Fruit fly (Drosophila melanogaster) whole organism, pupa: ENCODE measurements around the gene Phlpp.

Source experiments
- CG10348 ChIP-seq: fragments of 200-800 bp; sonication (Bioruptor generic); IDR thresholded peaks from 2 replicates; pipeline ENCODE4 v1.3.6; 2022; ENCODE audit warnings: missing biosample characterization, missing genetic modification characterization
- CG12605 ChIP-seq: fragments of 200-800 bp; sonication (Bioruptor generic); IDR thresholded peaks from 2 replicates; pipeline ENCODE4 v1.3.6; 2022; ENCODE audit warnings: missing biosample characterization, missing genetic modification characterization
- CG13204 ChIP-seq: fragments of 200-800 bp; sonication (Bioruptor generic); optimal IDR thresholded peaks from 2 replicates; lab custom pipeline; 2018; ENCODE audit warnings: missing biosample characterization, mild to moderate bottlenecking, missing genetic modification characterization, moderate library complexity
- CG14655 ChIP-seq: fragments of 200-800 bp; sonication (Bioruptor generic); optimal IDR thresholded peaks from 3 replicates; lab custom pipeline; 2017; ENCODE audit warnings: mild to moderate bottlenecking, missing biosample characterization, missing genetic modification reagents, missing genetic modification characterization
- CG15710 ChIP-seq: fragments of 200-800 bp; sonication (Bioruptor generic); optimal IDR thresholded peaks from 2 replicates; lab custom pipeline; 2018; ENCODE audit warnings: missing biosample characterization, mild to moderate bottlenecking, missing genetic modification characterization, moderate library complexity
- CG17806 ChIP-seq: fragments of 200-800 bp; sonication (Bioruptor generic); optimal IDR thresholded peaks from 2 replicates; lab custom pipeline; 2018; ENCODE audit warnings: missing biosample characterization, mild to moderate bottlenecking, missing genetic modification characterization, moderate library complexity
- CG32121 ChIP-seq: fragments of 200-800 bp; sonication (Bioruptor generic); IDR thresholded peaks from 2 replicates; pipeline ENCODE4 v1.3.6; 2022; ENCODE audit warnings: missing biosample characterization, missing genetic modification characterization
- CG34367 ChIP-seq: fragments of 200-800 bp; sonication (Bioruptor generic); optimal IDR thresholded peaks from 2 replicates; lab custom pipeline; 2018; ENCODE audit warnings: missing biosample characterization, mild to moderate bottlenecking, missing genetic modification characterization
- CG4496 ChIP-seq: fragments of 200-800 bp; sonication (Bioruptor generic); IDR thresholded peaks from 3 replicates; pipeline ENCODE4 v1.3.6; 2022; ENCODE audit warnings: missing biosample characterization, missing genetic modification characterization
- CG8159 ChIP-seq: fragments of 200-800 bp; sonication (Bioruptor generic); optimal IDR thresholded peaks from 3 replicates; lab custom pipeline; 2018; ENCODE audit warnings: missing biosample characterization, mild to moderate bottlenecking, missing genetic modification characterization, moderate library complexity
- CG8301 ChIP-seq: fragments of 200-800 bp; sonication (Bioruptor generic); optimal IDR thresholded peaks from 2 replicates; lab custom pipeline; 2018; ENCODE audit warnings: missing biosample characterization, mild to moderate bottlenecking, missing genetic modification characterization
- CG9948 ChIP-seq: fragments of 200-800 bp; sonication (Bioruptor generic); optimal IDR thresholded peaks from 2 replicates; lab custom pipeline; 2018; ENCODE audit warnings: missing biosample characterization, mild to moderate bottlenecking, missing genetic modification characterization, moderate library complexity
- D1 ChIP-seq: fragments of 200-800 bp; sonication (Bioruptor generic); optimal IDR thresholded peaks from 2 replicates; lab custom pipeline; 2018; ENCODE audit warnings: missing biosample characterization, mild to moderate bottlenecking, missing genetic modification characterization, moderate library complexity
- EcR ChIP-seq: fragments of 200-800 bp; sonication (Bioruptor generic); optimal IDR thresholded peaks from 3 replicates; lab custom pipeline; 2019; ENCODE audit warnings: missing biosample characterization, missing genetic modification characterization, mild to moderate bottlenecking, moderate library complexity, missing genetic modification reagents
- Ets98B ChIP-seq: fragments of 200-800 bp; sonication (Bioruptor generic); IDR thresholded peaks from 2 replicates; pipeline ENCODE4 v1.3.6; 2022; ENCODE audit warnings: missing biosample characterization, missing genetic modification characterization
- Pif1A ChIP-seq: fragments of 200-800 bp; sonication (Bioruptor generic); optimal IDR thresholded peaks from 3 replicates; lab custom pipeline; 2016; ENCODE audit warnings: missing biosample characterization, missing genetic modification characterization
- Pif1B ChIP-seq: fragments of 200-800 bp; sonication (Bioruptor generic); optimal IDR thresholded peaks from 3 replicates; lab custom pipeline; 2016; ENCODE audit warnings: missing biosample characterization, missing genetic modification characterization
- Snoo ChIP-seq: fragments of 200-800 bp; sonication (Bioruptor generic); optimal IDR thresholded peaks from 3 replicates; lab custom pipeline; 2017; ENCODE audit warnings: missing biosample characterization, mild to moderate bottlenecking, missing genetic modification characterization, inconsistent platforms
- fd96Ca ChIP-seq: fragments of 200-800 bp; sonication (Bioruptor generic); IDR thresholded peaks from 3 replicates; pipeline ENCODE4 v1.3.6; 2022; ENCODE audit warnings: missing biosample characterization, missing genetic modification characterization
- gl ChIP-seq: fragments of 200-800 bp; sonication (Bioruptor generic); optimal IDR thresholded peaks from 2 replicates; lab custom pipeline; 2018; ENCODE audit warnings: missing biosample characterization, mild to moderate bottlenecking, missing genetic modification characterization
- rn ChIP-seq: fragments of 200-800 bp; sonication (Bioruptor generic); IDR thresholded peaks from 2 replicates; pipeline ENCODE4 v1.3.6; 2022; ENCODE audit warnings: missing biosample characterization, missing genetic modification characterization

The Phlpp gene

DNA sequence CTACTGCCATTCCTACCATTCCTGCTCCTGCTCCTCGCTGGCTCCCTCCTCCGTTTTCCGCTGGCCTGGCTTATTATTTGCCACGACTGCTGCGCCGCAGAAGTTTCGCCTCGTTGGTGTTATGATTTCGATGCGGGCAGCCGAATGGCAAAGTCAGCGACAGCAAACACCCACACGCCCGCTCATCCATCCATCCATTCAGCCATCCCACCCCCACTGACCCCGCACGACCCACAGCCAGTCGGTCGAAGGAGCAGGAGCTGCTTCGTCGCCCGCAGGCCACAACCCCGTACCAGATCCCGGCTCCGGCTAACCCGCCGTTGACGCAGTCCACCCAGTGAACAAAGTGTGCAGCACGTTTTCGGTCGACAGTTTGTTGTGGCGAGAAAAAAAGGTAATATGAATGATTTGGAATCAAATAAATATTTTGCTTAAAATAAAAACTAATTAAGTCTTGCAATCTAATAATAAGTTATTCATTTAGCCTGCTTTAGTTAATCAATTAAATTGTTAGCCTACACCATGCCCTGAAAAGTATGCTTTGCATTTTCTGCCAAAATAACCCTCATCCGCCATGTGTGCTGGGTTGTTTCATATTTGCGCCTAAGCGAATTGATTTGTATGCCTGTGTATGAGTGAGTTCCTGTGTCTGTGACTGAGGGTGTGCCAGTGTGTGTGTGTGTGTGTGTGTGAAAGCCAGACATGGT is 32.3 kb upstream of the Phlpp start:
- TF ChIP-seq rn (GFP tag; lab: Robert Waterston, UW), result no peak
- peak; percentile 79 for TF ChIP-seq CG15710 (tag; lab: Kevin White, UChicago)
- TF ChIP-seq Snoo (tag; lab: Kevin White, UChicago), result peak; percentile 56
- peak; percentile 66 for TF ChIP-seq CG17806 (tag; lab: Kevin White, UChicago)
- TF ChIP-seq gl (tag; lab: Kevin White, UChicago), result peak; percentile 46
- peak; percentile 69 for TF ChIP-seq CG14655
- TF ChIP-seq CG8159 (tag; lab: Kevin White, UChicago), result peak; percentile 84
- no peak for TF ChIP-seq CG32121
- TF ChIP-seq D1, result no peak
- peak; percentile 59 for TF ChIP-seq CG34367 (tag; lab: Kevin White, UChicago)
- peak; percentile 15 for TF ChIP-seq Pif1B (GFP tag; lab: Kevin White, UChicago)
- TF ChIP-seq CG9948 (tag; lab: Kevin White, UChicago), result peak; percentile 65
- TF ChIP-seq CG8301 (tag; lab: Kevin White, UChicago), result peak; percentile 55
- no peak for TF ChIP-seq fd96Ca (GFP tag; lab: Robert Waterston, UW)
- peak; percentile 37 for TF ChIP-seq CG13204
- peak; percentile 52 for TF ChIP-seq Pif1A

DNA sequence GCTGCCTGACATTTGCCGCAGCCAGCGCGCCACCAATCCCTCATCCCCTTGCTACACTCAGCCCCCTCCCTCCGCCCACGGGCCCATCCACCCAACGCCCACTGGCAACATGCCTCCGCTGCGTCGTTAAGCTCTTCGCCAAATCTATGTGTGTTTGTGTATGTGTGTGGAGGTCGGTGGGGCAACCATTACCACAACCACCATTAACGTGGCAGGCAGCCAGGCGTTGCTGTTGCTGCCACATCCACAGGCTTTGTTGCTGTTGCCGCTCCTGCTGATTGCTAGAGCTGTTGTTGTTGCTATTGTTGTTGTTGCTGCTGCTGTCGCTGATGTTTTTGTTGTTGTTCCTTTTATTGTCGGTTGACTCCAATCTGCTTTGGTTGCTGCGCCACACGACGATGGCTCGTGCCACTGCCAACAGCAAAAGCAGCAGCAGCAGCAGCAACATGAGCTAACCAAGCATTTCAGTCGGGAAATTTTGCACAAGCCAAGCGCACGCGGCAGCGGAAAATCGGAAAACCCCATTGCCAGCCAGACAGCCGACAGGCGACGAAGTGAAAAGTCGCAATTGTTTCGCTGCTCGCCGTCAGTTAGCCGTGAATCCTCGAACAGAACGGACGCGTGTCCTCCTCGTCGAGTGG is 31.6 kb upstream of the Phlpp start, which contains the start of gene Sidpn:
Sidpn (plus strand) TSS at position 465 of the 641 bp plus-strand sequence.
- TF ChIP-seq gl (tag; lab: Kevin White, UChicago) (no peak), CG4496 (GFP tag; lab: Robert Waterston, UW) (no peak), CG13204 (peak; percentile 78), Ets98B (GFP tag; lab: Robert Waterston, UW) (no peak)
- TF ChIP-seq, all 21 proteins: peak for 1

DNA sequence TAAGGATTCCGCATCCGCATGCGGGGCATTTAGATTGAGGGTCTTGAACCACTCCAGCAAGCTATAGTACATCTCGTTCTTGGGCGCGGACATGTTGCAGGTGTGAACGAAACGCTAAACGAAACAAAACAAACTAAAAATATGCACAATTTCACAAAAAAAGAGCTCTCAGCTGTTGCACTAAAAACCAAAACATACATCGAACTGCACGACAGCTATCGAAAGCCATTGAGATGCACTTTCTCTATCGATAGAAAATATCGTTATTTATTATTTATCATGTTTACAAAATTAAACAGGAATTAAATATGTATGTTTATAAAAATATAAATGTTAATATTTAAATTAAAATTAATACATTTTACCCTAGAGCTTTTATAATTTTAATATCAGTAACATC is 25.6 kb upstream of the Phlpp start, which contains the start of gene hook:
hook (minus strand) TSS at position 211 of the 400 bp plus-strand sequence.
- TF ChIP-seq rn (GFP tag; lab: Robert Waterston, UW), result no peak
- no peak for TF ChIP-seq CG4496 (GFP tag; lab: Robert Waterston, UW)
- no peak for TF ChIP-seq gl (tag; lab: Kevin White, UChicago)
- TF ChIP-seq Ets98B (GFP tag; lab: Robert Waterston, UW), result no peak
- no peak for TF ChIP-seq CG15710 (tag; lab: Kevin White, UChicago)
- TF ChIP-seq CG8159 (tag; lab: Kevin White, UChicago), result no peak
- no peak for TF ChIP-seq CG9948 (tag; lab: Kevin White, UChicago)
- no peak for TF ChIP-seq D1
- TF ChIP-seq CG34367 (tag; lab: Kevin White, UChicago), result no peak
- TF ChIP-seq CG12605 (GFP tag; lab: Robert Waterston, UW), result no peak
- no peak for TF ChIP-seq EcR (GFP tag; lab: Kevin White, UChicago)
- TF ChIP-seq CG10348 (GFP tag; lab: Robert Waterston, UW), result no peak
- no peak for TF ChIP-seq Snoo (tag; lab: Kevin White, UChicago)
- no peak for TF ChIP-seq Pif1A
- TF ChIP-seq CG32121, result no peak
- TF ChIP-seq CG14655, result no peak
- no peak for TF ChIP-seq CG8301 (tag; lab: Kevin White, UChicago)
- TF ChIP-seq CG17806 (tag; lab: Kevin White, UChicago), result no peak

DNA sequence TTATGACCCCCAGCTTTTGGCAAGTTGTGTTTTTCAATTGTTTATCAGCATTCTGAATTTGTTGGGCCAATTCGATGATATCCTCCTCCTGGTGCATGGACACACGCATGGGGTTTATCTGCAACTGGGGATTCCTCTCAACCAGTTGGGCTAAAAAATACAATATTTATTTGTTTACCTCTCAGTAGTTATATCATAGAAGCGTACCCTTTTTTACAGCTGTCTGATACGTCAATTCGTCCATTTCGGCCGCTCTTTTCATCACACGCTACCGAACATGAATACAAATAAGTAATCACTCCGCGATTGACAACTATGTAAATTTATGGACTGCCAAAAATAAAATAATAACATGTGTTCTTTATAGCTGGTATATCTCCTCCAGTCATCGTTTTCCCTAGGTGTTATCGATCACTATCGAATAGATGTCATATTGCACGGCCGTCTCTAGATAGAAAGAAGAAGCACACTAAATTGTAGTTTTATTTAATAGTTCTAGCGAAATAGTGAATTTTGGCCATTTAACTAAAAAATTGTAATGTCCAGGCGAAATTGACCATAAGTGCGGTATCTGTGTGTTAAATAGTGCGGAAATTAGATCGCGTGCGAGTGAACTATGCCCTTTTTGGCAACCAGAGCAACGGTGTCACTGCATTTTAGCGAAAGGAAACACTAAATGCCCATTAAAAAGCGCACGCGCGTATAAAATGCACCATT is 24.6 kb upstream of the Phlpp start, which contains the start of the genes mib2 and CG31800:
mib2 (plus strand) TSS at position 232 of the 717 bp plus-strand sequence.
CG31800 (minus strand) TSS at position 364 of the 717 bp plus-strand sequence.
- no peak for TF ChIP-seq fd96Ca (GFP tag; lab: Robert Waterston, UW)
- TF ChIP-seq rn (GFP tag; lab: Robert Waterston, UW), result no peak
- no peak for TF ChIP-seq CG13204
- no peak for TF ChIP-seq CG8301 (tag; lab: Kevin White, UChicago)
- TF ChIP-seq CG34367 (tag; lab: Kevin White, UChicago), result no peak

DNA sequence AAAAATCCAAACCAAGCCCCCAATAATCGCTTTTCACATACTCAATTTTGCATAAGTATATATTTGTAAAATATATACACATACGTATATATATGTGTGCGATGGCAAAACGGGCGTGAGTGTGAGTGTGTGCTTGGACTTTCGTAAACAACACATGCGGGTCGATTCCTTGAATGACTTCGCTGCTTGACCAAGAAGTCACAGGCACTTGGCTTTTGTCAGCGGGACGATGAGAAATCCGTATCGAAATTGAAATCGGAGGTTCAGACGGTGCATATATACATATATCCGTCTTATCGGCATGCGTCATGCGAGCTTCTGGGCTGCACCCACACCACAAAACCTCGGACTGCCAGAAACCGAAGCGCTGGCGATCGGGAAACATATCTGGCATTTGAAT is 23.9 kb upstream of the Phlpp start:
- TF ChIP-seq fd96Ca (GFP tag; lab: Robert Waterston, UW) (no peak), Pif1B (GFP tag; lab: Kevin White, UChicago) (peak; percentile 15)

DNA sequence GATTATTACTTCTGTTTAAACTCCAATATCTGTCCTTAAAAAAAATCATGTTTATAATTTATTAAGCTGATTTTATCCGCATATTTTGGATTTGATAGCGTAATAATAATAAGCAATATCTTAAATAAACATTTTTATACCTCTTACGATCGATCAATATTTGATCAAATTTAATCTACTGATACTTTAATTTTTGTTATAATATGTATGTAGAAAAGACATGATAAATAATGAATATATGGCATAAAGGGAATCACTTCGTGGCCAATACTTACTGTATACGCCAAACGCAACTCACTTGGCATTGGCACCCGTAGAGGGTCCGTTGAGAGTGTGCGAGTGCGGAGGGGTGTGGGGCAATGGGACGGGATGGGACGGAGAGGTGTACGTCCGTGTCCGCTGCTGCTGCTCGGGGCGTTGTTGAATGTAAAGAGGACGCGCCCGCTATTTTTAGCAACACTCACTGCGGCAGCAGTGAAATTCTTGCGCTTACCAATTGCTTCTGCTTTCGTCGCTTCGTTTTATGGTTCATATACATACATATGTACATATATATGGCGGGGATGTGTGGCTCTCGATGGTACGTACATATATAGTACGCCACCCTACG is 22.7 kb upstream of the Phlpp start:
- TF ChIP-seq CG12605 (GFP tag; lab: Robert Waterston, UW) (no peak), Snoo (tag; lab: Kevin White, UChicago) (no peak), CG9948 (tag; lab: Kevin White, UChicago) (peak; percentile 18), CG15710 (tag; lab: Kevin White, UChicago) (no peak), Ets98B (GFP tag; lab: Robert Waterston, UW) (peak; percentile 20; the same call in 1 of the 2 replicates), CG8159 (tag; lab: Kevin White, UChicago) (no peak), D1 (no peak), CG14655 (no peak), rn (GFP tag; lab: Robert Waterston, UW) (no peak), gl (tag; lab: Kevin White, UChicago) (no peak), CG13204 (peak; percentile 86), CG17806 (tag; lab: Kevin White, UChicago) (no peak), CG8301 (tag; lab: Kevin White, UChicago) (peak; percentile 27), CG34367 (tag; lab: Kevin White, UChicago) (no peak), Pif1B (GFP tag; lab: Kevin White, UChicago) (no peak), Pif1A (no peak), fd96Ca (GFP tag; lab: Robert Waterston, UW) (no peak), CG32121 (peak; percentile 47; the same call in 1 of the 2 replicates), CG10348 (GFP tag; lab: Robert Waterston, UW) (no peak), EcR (GFP tag; lab: Kevin White, UChicago) (no peak), CG4496 (GFP tag; lab: Robert Waterston, UW) (peak; percentile 47; the same call in 2 of the 3 replicates)
